Worm (Caenorhabditis elegans) whole organism, dauer: Measurements from ENCODE around the gene F31B12.3.

ENCODE experiments used
- unc-62 ChIP-seq: sonication (generic microtip); optimal IDR thresholded peaks from 2 replicates; lab custom pipeline; 2017; ENCODE audit warnings: missing biosample characterization, missing genetic modification reagents, missing genetic modification characterization

Gene F31B12.3

ce11 chrX:10820511-10820910, at the start of gene F31B12.3:
Gene F31B12.3 (minus strand): TSS chrX:10820611.
- TF ChIP-seq unc-62: no peak

ce11 chrX:10870137-10870536, 49.7 kb upstream of the F31B12.3 start, which contains the start of gene pgp-7:
Gene pgp-7 (minus strand): TSS chrX:10870237.
- no peak for TF ChIP-seq unc-62

- no peak for TF ChIP-seq unc-62
Measured at ce11 chrX:10864322-10864721, 43.9 kb upstream of the F31B12.3 start, which contains the start of gene pgp-8. Gene pgp-8 (minus strand): TSS chrX:10864422.

- no peak for TF ChIP-seq unc-62
Measured at ce11 chrX:10862582-10862981, 42.2 kb upstream of the F31B12.3 start.

ce11 chrX:10861673-10862072, 41.3 kb upstream of the F31B12.3 start:
- TF ChIP-seq unc-62: no peak

ce11 chrX:10859622-10860021, 39.2 kb upstream of the F31B12.3 start:
- no peak for TF ChIP-seq unc-62

- no peak for TF ChIP-seq unc-62
Measured at ce11 chrX:10859211-10859610, 38.8 kb upstream of the F31B12.3 start, which contains the start of gene pgp-5. Gene pgp-5 (minus strand): TSS chrX:10859297.

- TF ChIP-seq unc-62: no peak
Measured at ce11 chrX:10853271-10853670, 32.9 kb upstream of the F31B12.3 start.

ce11 chrX:10851735-10852134, 31.3 kb upstream of the F31B12.3 start:
- no peak for TF ChIP-seq unc-62

ce11 chrX:10851202-10851601, 30.8 kb upstream of the F31B12.3 start:
- no peak for TF ChIP-seq unc-62

ce11 chrX:10846898-10847297, 26.5 kb upstream of the F31B12.3 start:
- TF ChIP-seq unc-62: no peak

- TF ChIP-seq unc-62: no peak
Measured at ce11 chrX:10844602-10845354, 24.4 kb upstream of the F31B12.3 start, which contains the start of gene C05A9.2. Gene C05A9.2 (minus strand): TSS chrX:10844674.

- TF ChIP-seq unc-62: no peak
Measured at ce11 chrX:10844137-10844536, 23.7 kb upstream of the F31B12.3 start.

- no peak for TF ChIP-seq unc-62
Measured at ce11 chrX:10838550-10838949, 18.1 kb upstream of the F31B12.3 start, which contains the start of gene plc-1. Gene plc-1 (minus strand): TSS chrX:10838650.

ce11 chrX:10837609-10838008, 17.2 kb upstream of the F31B12.3 start:
- no peak for TF ChIP-seq unc-62

ce11 chrX:10834568-10834967, 14.2 kb upstream of the F31B12.3 start:
- no peak for TF ChIP-seq unc-62

- no peak for TF ChIP-seq unc-62
Measured at ce11 chrX:10821160-10821559, 749 bp upstream of the F31B12.3 start.

- TF ChIP-seq unc-62: no peak
Measured at ce11 chrX:10804441-10804840, 16.0 kb downstream of the F31B12.3 start, which contains the start of gene F31B12.4. Gene F31B12.4 (plus strand): TSS chrX:10804741.
